Fruit fly (Drosophila melanogaster) whole organism, adult: Measurements from ENCODE around the gene Lip1.

Experiments used
- CG33017 ChIP-seq: fragments of 200-800 bp; sonication (Bioruptor generic); optimal IDR thresholded peaks from 2 replicates; lab custom pipeline; 2018; ENCODE audit warnings: missing biosample characterization, mild to moderate bottlenecking, missing genetic modification characterization, moderate library complexity
- CG7045 ChIP-seq: fragments of 200-800 bp; sonication (Bioruptor generic); optimal IDR thresholded peaks from 2 replicates; lab custom pipeline; 2017; ENCODE audit warnings: missing biosample characterization, mild to moderate bottlenecking, missing genetic modification characterization
- cnc ChIP-seq, 2 experiments: fragments of >200 bp; optimal IDR thresholded peaks; 2 replicates each; lab custom pipeline; 2017
- kay ChIP-seq: fragments of 200-800 bp; sonication (Bioruptor generic); peaks from one replicate; lab custom pipeline; 2016; ENCODE audit warnings: missing biosample characterization, missing genetic modification characterization, borderline replicate concordance
- tj ChIP-seq: fragments of 200-800 bp; sonication (Bioruptor generic); optimal IDR thresholded peaks from 3 replicates; lab custom pipeline; 2017; ENCODE audit warnings: missing biosample characterization, mild to moderate bottlenecking, missing genetic modification characterization, moderate library complexity

- TF ChIP-seq kay = no peak
- no peak for TF ChIP-seq cnc (optimal IDR thresholded peaks at IDR 0.05; lab: Kevin White, UChicago)
- TF ChIP-seq tj (GFP tag; lab: Kevin White, UChicago) = no peak
- no peak for TF ChIP-seq CG33017 (tag; lab: Kevin White, UChicago)
- no peak for TF ChIP-seq CG7045
These were observed 42.4 kb upstream of the Lip1 start, which contains the start of gene CG6729 for dm6 chr2L:10743714-10744113.
